Worm (Caenorhabditis elegans) whole organism, early embryonic: ENCODE data around the gene cut-3.
A peak's percentile ranks its signal among the peaks of the same experiment; 100 is the strongest.

Experiments used
- F13C5.2 ChIP-seq: sonication (generic microtip); optimal IDR thresholded peaks from 2 replicates; lab custom pipeline; 2017; ENCODE audit warnings: mild to moderate bottlenecking, missing genetic modification characterization, inconsistent platforms, missing compliant biosample characterization
- ama-1 ChIP-seq: fragments of 150-350 bp; optimal IDR thresholded peaks from 2 replicates; lab custom pipeline; 2014
- ceh-36 ChIP-seq: sonication (generic microtip); optimal IDR thresholded peaks from 2 replicates; lab custom pipeline; 2016; ENCODE audit warnings: missing genetic modification characterization, inconsistent platforms, missing compliant biosample characterization
- sea-1 ChIP-seq: fragments of 200-800 bp; sonication (Bioruptor generic); conservative IDR thresholded peaks from 2 replicates; pipeline ENCODE4 v1.3.6; 2022; ENCODE audit warnings: missing genetic modification characterization, missing compliant biosample characterization
- tra-4 ChIP-seq: sonication (generic microtip); optimal IDR thresholded peaks from 2 replicates; lab custom pipeline; 2017; ENCODE audit warnings: missing genetic modification characterization, missing compliant biosample characterization

- peak; percentile 21 for TF ChIP-seq ceh-36 (tag; lab: Kevin White, UChicago)
- TF ChIP-seq tra-4 = no peak
- no peak for TF ChIP-seq ama-1 (lab: Kevin White, UChicago)
- TF ChIP-seq F13C5.2 (tag; lab: Kevin White, UChicago) = no peak
- no peak for TF ChIP-seq sea-1 (GFP tag; lab: Robert Waterston, UW)
These were observed 34.4 kb downstream of the cut-3 start, which contains the start of gene efl-3 for ce11 chrII:8412061-8412721.
